Worm (Caenorhabditis elegans): Measurements from ENCODE around the gene F39C12.1.

DNA sequence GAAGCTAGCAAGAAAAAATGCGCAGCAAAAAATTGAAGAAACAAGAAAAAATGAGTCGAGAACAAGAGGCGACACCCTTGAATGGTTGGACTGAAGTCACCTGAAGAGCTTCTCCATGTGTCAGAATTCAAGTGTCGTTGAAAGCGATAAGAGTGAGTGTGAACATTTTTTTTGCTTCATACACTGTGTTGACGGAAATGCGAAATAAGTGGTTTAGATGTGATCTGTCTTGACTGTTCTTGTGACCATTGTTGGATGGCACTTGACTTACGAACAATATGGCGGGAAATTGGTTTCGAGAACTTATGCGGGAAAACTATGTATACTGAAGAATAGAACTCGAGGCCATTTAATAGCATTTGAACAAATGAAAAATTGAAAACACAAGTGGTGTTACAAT lies 27.0 kb upstream of the F39C12.1 start:
- TF ChIP-seq xnd-1 (tag; optimal IDR thresholded peaks at IDR 0.05): no peak
- no peak for TF ChIP-seq pha-4 (tag; optimal IDR thresholded peaks at IDR 0.05)
- no peak for TF ChIP-seq bed-1 (GFP tag; IDR thresholded peaks at IDR 0.05)
- TF ChIP-seq lag-1 (GFP tag; IDR thresholded peaks at IDR 0.05): no peak
- TF ChIP-seq C17E4.6 (GFP tag; IDR thresholded peaks at IDR 0.05): no peak
- no peak for TF ChIP-seq nhr-179 (tag; optimal IDR thresholded peaks at IDR 0.05)
- no peak for TF ChIP-seq F49E8.2 (tag; optimal IDR thresholded peaks at IDR 0.05; ENCODE audit: insufficient read depth)
- no peak for TF ChIP-seq atf-7 (tag; optimal IDR thresholded peaks at IDR 0.05)
- no peak for TF ChIP-seq nfya-2 (GFP tag; IDR thresholded peaks at IDR 0.05)
- no peak for TF ChIP-seq rec-8 (tag; optimal IDR thresholded peaks at IDR 0.05)
- no peak for TF ChIP-seq Y67H2A.10 (GFP tag; conservative IDR thresholded peaks at IDR 0.05)
- no peak for TF ChIP-seq zfh-2 (GFP tag; conservative IDR thresholded peaks at IDR 0.05)
- no peak for TF ChIP-seq nfya-1 (tag; optimal IDR thresholded peaks at IDR 0.05; ENCODE audit: borderline replicate concordance, insufficient read depth)
